Worm (Caenorhabditis elegans): Measurements from ENCODE around the gene AH10.2.

DNA sequence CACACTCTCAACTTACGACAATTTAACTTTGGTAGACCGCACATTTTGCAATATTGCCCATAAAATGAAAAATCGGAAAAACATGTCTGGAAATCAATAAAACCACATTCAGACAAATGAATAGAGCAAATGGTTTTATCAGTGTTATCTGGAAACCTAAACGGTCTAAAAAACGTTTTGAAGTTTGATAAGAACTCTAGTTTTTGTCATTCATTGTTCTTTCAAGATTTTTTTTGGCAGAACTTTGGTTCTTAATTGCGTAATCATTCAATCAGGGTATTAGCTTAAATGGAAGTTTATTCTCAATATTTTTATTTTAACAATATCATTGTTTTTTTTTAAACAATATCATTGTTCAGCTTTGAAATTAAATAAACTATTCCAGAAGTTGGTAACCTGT lies 18.6 kb downstream of the AH10.2 start, which contains the start of gene cest-2.2:
- no peak for TF ChIP-seq nhr-28 (tag; optimal IDR thresholded peaks at IDR 0.05)
- no peak for TF ChIP-seq elt-3 (tag; optimal IDR thresholded peaks at IDR 0.05)
- TF ChIP-seq mep-1 (tag; optimal IDR thresholded peaks at IDR 0.05), result no peak
- TF ChIP-seq ceh-83 (GFP tag; optimal IDR thresholded peaks at IDR 0.05), result no peak
- TF ChIP-seq pha-4 (tag; optimal IDR thresholded peaks at IDR 0.05), result no peak
- no peak for TF ChIP-seq nhr-12 (tag; optimal IDR thresholded peaks at IDR 0.05)
- TF ChIP-seq unc-62 (GFP tag; optimal IDR thresholded peaks at IDR 0.05), result no peak
- TF ChIP-seq hlh-1 (tag; optimal IDR thresholded peaks at IDR 0.05), result no peak
- no peak for TF ChIP-seq lin-13 (tag; optimal IDR thresholded peaks at IDR 0.05)
- TF ChIP-seq nhr-76 (tag; optimal IDR thresholded peaks at IDR 0.05), result no peak
- no peak for TF ChIP-seq ces-1 (GFP tag; optimal IDR thresholded peaks at IDR 0.05)
- no peak for TF ChIP-seq snpc-4 (tag; optimal IDR thresholded peaks at IDR 0.05)
- TF ChIP-seq lsy-2 (tag; optimal IDR thresholded peaks at IDR 0.05), result no peak

Measured in whole organism, mixed stage, embryonic.